Fruit fly (Drosophila melanogaster) whole organism, prepupa: ENCODE data around the gene CG10958.
A peak's percentile ranks its signal among the peaks of the same experiment; 100 is the strongest.

ENCODE experiments used
- CG11294 ChIP-seq: fragments of 200-800 bp; sonication (Bioruptor generic); IDR thresholded peaks from 2 replicates; pipeline ENCODE4 v1.3.6; 2022; ENCODE audit warnings: missing biosample characterization, missing genetic modification characterization
- CG1621 ChIP-seq: fragments of 200-800 bp; sonication (Bioruptor generic); optimal IDR thresholded peaks from 3 replicates; lab custom pipeline; 2018; ENCODE audit warnings: missing biosample characterization, mild to moderate bottlenecking, missing genetic modification characterization
- Ets21C ChIP-seq: fragments of 200-800 bp; sonication (Bioruptor generic); optimal IDR thresholded peaks from 3 replicates; lab custom pipeline; 2016; ENCODE audit warnings: missing biosample characterization, missing genetic modification characterization
- Gug ChIP-seq: fragments of 200-800 bp; sonication (Bioruptor generic); IDR thresholded peaks from 2 replicates; pipeline ENCODE4 v1.3.6; 2022; ENCODE audit warnings: missing biosample characterization, missing genetic modification characterization
- Sox102F ChIP-seq: fragments of 200-800 bp; sonication (Bioruptor generic); optimal IDR thresholded peaks from 2 replicates; lab custom pipeline; 2016; ENCODE audit warnings: missing biosample characterization, mild to moderate bottlenecking, missing genetic modification characterization
- cyc ChIP-seq: fragments of 200-800 bp; sonication (Bioruptor generic); optimal IDR thresholded peaks from 3 replicates; lab custom pipeline; 2016; ENCODE audit warnings: missing biosample characterization, missing genetic modification characterization
- eg ChIP-seq: fragments of 200-800 bp; sonication (Bioruptor generic); IDR thresholded peaks from 3 replicates; pipeline ENCODE4 v1.3.6; 2022; ENCODE audit warnings: missing biosample characterization, missing genetic modification characterization

- TF ChIP-seq CG1621: no peak
- peak; percentile 31; the same call in 1 of the 2 replicates for TF ChIP-seq Gug (GFP tag; lab: Robert Waterston, UW)
- TF ChIP-seq Ets21C (GFP tag; lab: Kevin White, UChicago): no peak
- no peak for TF ChIP-seq Sox102F (GFP tag; lab: Kevin White, UChicago)
- TF ChIP-seq CG11294 (GFP tag; lab: Robert Waterston, UW): no peak
- TF ChIP-seq cyc (GFP tag; lab: Kevin White, UChicago): no peak
- TF ChIP-seq eg (GFP tag; lab: Robert Waterston, UW): peak; percentile 68; the same call in 2 of the 3 replicates
Measured at dm6 chrX:8163452-8163851, 31.4 kb downstream of the CG10958 start.
